Fruit fly (Drosophila melanogaster): ENCODE data around the gene His2Av.

His2Av gene

dm6 chr3R:26912615-26913014 is 45.9 kb downstream of the His2Av start, which contains the start of gene Ets97D (continued):
- TF ChIP-seq CG10654 (GFP tag; optimal IDR thresholded peaks at IDR 0.05) (no peak), D19A (tag; optimal IDR thresholded peaks at IDR 0.05) (no peak), tup (GFP tag; optimal IDR thresholded peaks at IDR 0.05) (no peak), amos (GFP tag; IDR thresholded peaks at IDR 0.05; ENCODE audit: partially characterized antibody) (no peak), CG34376 (GFP tag; optimal IDR thresholded peaks at IDR 0.05) (no peak), vfl (GFP tag; optimal IDR thresholded peaks at IDR 0.05) (peak; percentile 26), CG10431 (GFP tag; optimal IDR thresholded peaks at IDR 0.05) (no peak), croc (GFP tag; conservative IDR thresholded peaks at IDR 0.05) (no peak), phol (tag; optimal IDR thresholded peaks at IDR 0.05) (peak; percentile 12), YL-1 (GFP tag; optimal IDR thresholded peaks at IDR 0.05) (peak; percentile 82), CG4730 (GFP tag; IDR thresholded peaks at IDR 0.05) (no peak), gro (GFP tag; optimal IDR thresholded peaks at IDR 0.05) (peak; percentile 34), CG12236 (GFP tag; optimal IDR thresholded peaks at IDR 0.05) (no peak), CG31365 (tag; optimal IDR thresholded peaks at IDR 0.05) (no peak), BtbVII (GFP tag; optimal IDR thresholded peaks at IDR 0.05) (no peak), CG9797 (GFP tag; optimal IDR thresholded peaks at IDR 0.05) (peak; percentile 83), gem (tag; optimal IDR thresholded peaks at IDR 0.05) (no peak), CG18476 (GFP tag; optimal IDR thresholded peaks at IDR 0.05) (no peak), Stat92E (GFP tag; optimal IDR thresholded peaks at IDR 0.05) (no peak), NC2α (GFP tag; optimal IDR thresholded peaks at IDR 0.05) (no peak), Dad (GFP tag; optimal IDR thresholded peaks at IDR 0.05) (no peak), CG4282 (GFP tag; optimal IDR thresholded peaks at IDR 0.05) (no peak), crp (GFP tag; optimal IDR thresholded peaks at IDR 0.05) (no peak), bigmax (GFP tag; optimal IDR thresholded peaks at IDR 0.05) (no peak), Ada2b (GFP tag; IDR thresholded peaks at IDR 0.05) (no peak), esg (GFP tag; conservative IDR thresholded peaks at IDR 0.05) (no peak), Doc2 (GFP tag; IDR thresholded peaks at IDR 0.05) (no peak), CG8388 (GFP tag; optimal IDR thresholded peaks at IDR 0.05) (no peak), CG1792 (GFP tag; optimal IDR thresholded peaks at IDR 0.05) (no peak), bowl (GFP tag; IDR thresholded peaks at IDR 0.05) (no peak), Dll (GFP tag; IDR thresholded peaks at IDR 0.05; ENCODE audit: partially characterized antibody) (peak; percentile 43; the same call in 2 of the 4 replicates), CG13296 (GFP tag; optimal IDR thresholded peaks at IDR 0.05) (no peak), chif (GFP tag; optimal IDR thresholded peaks at IDR 0.05) (no peak), BEAF-32 (GFP tag; optimal IDR thresholded peaks at IDR 0.05) (peak; percentile 37), Hr3 (GFP tag; optimal IDR thresholded peaks at IDR 0.05) (no peak), CG15479 (GFP tag; optimal IDR thresholded peaks at IDR 0.05) (no peak), pb (GFP tag; optimal IDR thresholded peaks at IDR 0.05) (no peak), p53 (GFP tag; optimal IDR thresholded peaks at IDR 0.05) (peak; percentile 1), Rx (GFP tag; IDR thresholded peaks at IDR 0.05) (no peak), hbn (GFP tag; IDR thresholded peaks at IDR 0.05; ENCODE audit: partially characterized antibody) (no peak), CG12219 (GFP tag; optimal IDR thresholded peaks at IDR 0.05) (no peak), CG8281 (tag; optimal IDR thresholded peaks at IDR 0.05) (no peak), CG5953 (GFP tag; IDR thresholded peaks at IDR 0.05) (no peak), crol (GFP tag; IDR thresholded peaks at IDR 0.05) (no peak), CG2678 (tag; optimal IDR thresholded peaks at IDR 0.05) (no peak), CG16863 (GFP tag; optimal IDR thresholded peaks at IDR 0.05) (no peak), lbe (GFP tag; optimal IDR thresholded peaks at IDR 0.05) (no peak), CG17568 (GFP tag; optimal IDR thresholded peaks at IDR 0.05) (no peak), sens-2 (GFP tag; IDR thresholded peaks at IDR 0.05) (no peak), CG17829 (tag; optimal IDR thresholded peaks at IDR 0.05) (no peak), H2.0 (GFP tag; IDR thresholded peaks at IDR 0.05) (no peak)
